Fruit fly (Drosophila melanogaster) whole organism, prepupa: ENCODE measurements around the gene CG43391.
A peak's percentile ranks its signal among the peaks of the same experiment; 100 is the strongest.

Source experiments
- Blimp-1 ChIP-seq: fragments of 200-800 bp; sonication (Bioruptor generic); optimal IDR thresholded peaks from 3 replicates; lab custom pipeline; 2017; ENCODE audit warnings: missing biosample characterization, missing genetic modification characterization, mild to moderate bottlenecking, moderate library complexity, missing genetic modification reagents
- CG11294 ChIP-seq: fragments of 200-800 bp; sonication (Bioruptor generic); IDR thresholded peaks from 2 replicates; pipeline ENCODE4 v1.3.6; 2022; ENCODE audit warnings: missing biosample characterization, missing genetic modification characterization
- CG11762 ChIP-seq: fragments of 200-800 bp; sonication (Bioruptor generic); optimal IDR thresholded peaks from 3 replicates; lab custom pipeline; 2016; ENCODE audit warnings: missing biosample characterization, missing genetic modification characterization; ENCODE audit not compliant: insufficient read depth
- CG15336 ChIP-seq: fragments of 200-800 bp; sonication (Bioruptor generic); IDR thresholded peaks from 2 replicates; pipeline ENCODE4 v1.3.6; 2022; ENCODE audit warnings: missing biosample characterization, missing genetic modification characterization
- CG1621 ChIP-seq: fragments of 200-800 bp; sonication (Bioruptor generic); optimal IDR thresholded peaks from 3 replicates; lab custom pipeline; 2018; ENCODE audit warnings: missing biosample characterization, mild to moderate bottlenecking, missing genetic modification characterization
- CG16779 ChIP-seq: fragments of 200-800 bp; sonication (Bioruptor generic); optimal IDR thresholded peaks from 3 replicates; lab custom pipeline; 2017; ENCODE audit warnings: missing biosample characterization, mild to moderate bottlenecking, missing genetic modification characterization
- CG3032 ChIP-seq: fragments of 200-800 bp; optimal IDR thresholded peaks from 2 replicates; lab custom pipeline; 2019; ENCODE audit warnings: missing biosample characterization, mild to moderate bottlenecking, missing genetic modification characterization, moderate library complexity
- CG32006 ChIP-seq: fragments of 200-800 bp; sonication (Bioruptor generic); optimal IDR thresholded peaks from 3 replicates; lab custom pipeline; 2017; ENCODE audit warnings: missing biosample characterization, mild to moderate bottlenecking, missing genetic modification characterization
- CG6276 ChIP-seq: fragments of 200-800 bp; sonication (Bioruptor generic); optimal IDR thresholded peaks from 2 replicates; lab custom pipeline; 2017; ENCODE audit warnings: missing biosample characterization, mild to moderate bottlenecking, missing genetic modification characterization
- CG6854 ChIP-seq: fragments of 200-800 bp; sonication (Bioruptor generic); optimal IDR thresholded peaks from 2 replicates; lab custom pipeline; 2017; ENCODE audit warnings: missing biosample characterization, mild to moderate bottlenecking, missing genetic modification characterization
- CG8119 ChIP-seq: fragments of 200-800 bp; sonication (Bioruptor generic); IDR thresholded peaks from 3 replicates; pipeline ENCODE4 v1.3.6; 2022; ENCODE audit warnings: missing biosample characterization, missing genetic modification characterization
- CG9139 ChIP-seq: fragments of 200-800 bp; sonication (Bioruptor generic); optimal IDR thresholded peaks from 3 replicates; lab custom pipeline; 2017; ENCODE audit warnings: missing biosample characterization, mild to moderate bottlenecking, missing genetic modification characterization
- Eip75B ChIP-seq: fragments of 200-800 bp; sonication (Bioruptor generic); optimal IDR thresholded peaks from 3 replicates; lab custom pipeline; 2016; ENCODE audit warnings: missing biosample characterization, missing genetic modification characterization
- Eip78C ChIP-seq: fragments of 200-800 bp; sonication (Bioruptor generic); peaks from one replicate; lab custom pipeline; 2016; ENCODE audit warnings: missing biosample characterization, missing genetic modification characterization
- Eip93F ChIP-seq: fragments of 200-800 bp; sonication (Bioruptor generic); optimal IDR thresholded peaks from 2 replicates; lab custom pipeline; 2016; ENCODE audit warnings: missing biosample characterization, mild to moderate bottlenecking, missing genetic modification characterization
- Hr4 ChIP-seq: fragments of 200-800 bp; sonication (Bioruptor generic); optimal IDR thresholded peaks from 3 replicates; lab custom pipeline; 2016; ENCODE audit warnings: missing biosample characterization, missing genetic modification characterization
- Sox14 ChIP-seq: fragments of 200-800 bp; sonication (Bioruptor generic); optimal IDR thresholded peaks from 3 replicates; lab custom pipeline; 2016; ENCODE audit warnings: missing biosample characterization, missing genetic modification characterization
- acj6 ChIP-seq: fragments of 200-800 bp; sonication (Bioruptor generic); optimal IDR thresholded peaks from 3 replicates; lab custom pipeline; 2016; ENCODE audit warnings: missing biosample characterization, missing genetic modification characterization
- fkh ChIP-seq: fragments of 200-800 bp; sonication (Bioruptor generic); optimal IDR thresholded peaks from 3 replicates; lab custom pipeline; 2017; ENCODE audit warnings: missing biosample characterization, mild to moderate bottlenecking, missing genetic modification characterization, moderate library complexity
- lz ChIP-seq: fragments of 200-800 bp; sonication (Bioruptor generic); optimal IDR thresholded peaks from 3 replicates; lab custom pipeline; 2016; ENCODE audit warnings: missing biosample characterization, missing genetic modification characterization
- salr ChIP-seq, 2 experiments: fragments of 200-800 bp; sonication (Bioruptor generic); optimal IDR thresholded peaks; 3 replicates each; lab custom pipeline; 2016 to 2018; ENCODE audit warnings: missing biosample characterization in 2 of 2, missing genetic modification characterization in 2 of 2, mild to moderate bottlenecking in 1 of 2
- ss ChIP-seq, 2 experiments: fragments of 200-800 bp; sonication (Bioruptor generic); optimal IDR thresholded peaks; 2 replicates in 1 of 2; 3 replicates in 1 of 2; lab custom pipeline; 2017 to 2018; ENCODE audit warnings: mild to moderate bottlenecking in 2 of 2, missing biosample characterization in 2 of 2, missing genetic modification characterization in 2 of 2, moderate library complexity in 1 of 2
- topi ChIP-seq: fragments of 200-800 bp; sonication (Bioruptor generic); optimal IDR thresholded peaks from 3 replicates; lab custom pipeline; 2016; ENCODE audit warnings: missing biosample characterization, missing genetic modification characterization

CG43391 gene

DNA sequence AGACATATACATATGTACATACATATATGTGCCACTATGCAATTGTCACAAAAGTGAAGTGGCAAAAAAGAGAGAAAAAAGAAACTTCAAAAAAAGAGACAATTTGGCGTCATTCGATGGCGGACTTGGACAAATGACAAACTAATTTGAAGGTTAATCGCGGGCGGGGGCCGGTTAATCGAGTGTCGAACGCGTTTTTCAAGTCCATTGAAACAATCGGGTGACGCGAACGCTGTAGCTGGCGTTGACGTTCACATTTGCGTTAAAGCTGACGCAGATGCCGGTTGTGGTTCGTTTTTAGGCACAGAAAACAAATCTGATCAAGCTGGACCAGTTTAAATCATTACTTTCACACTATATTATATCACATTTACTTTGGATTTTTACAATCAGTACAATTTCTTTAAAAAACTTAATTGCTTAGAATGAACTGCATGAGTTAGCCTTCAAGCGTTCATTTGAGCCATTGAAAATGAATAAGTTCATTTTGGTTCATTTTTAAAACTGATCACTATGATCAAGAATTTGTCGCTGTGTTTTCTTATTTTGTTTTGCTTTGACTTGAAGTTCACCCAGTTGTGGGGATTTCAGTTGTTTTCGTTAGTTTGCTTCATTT, 47.0 kb downstream of the CG43391 start (continued):
- no peak for TF ChIP-seq CG6276 (GFP tag; lab: Kevin White, UChicago)
- peak; percentile 60 for TF ChIP-seq lz (GFP tag; lab: Kevin White, UChicago)
- TF ChIP-seq salr (GFP tag; optimal IDR thresholded peaks at IDR 0.05; lab: Kevin White, UChicago) = peak in 1 of 2 experiments; percentile 13
- peak; percentile 47 for TF ChIP-seq Sox14 (GFP tag; lab: Kevin White, UChicago)
- peak; percentile 46 for TF ChIP-seq acj6 (GFP tag; lab: Kevin White, UChicago)
- no peak for TF ChIP-seq CG6854 (GFP tag; lab: Kevin White, UChicago)
- peak; percentile 43 for TF ChIP-seq Eip75B
- peak; percentile 59 for TF ChIP-seq CG32006 (GFP tag; lab: Kevin White, UChicago)
- no peak for TF ChIP-seq CG11294
- no peak for TF ChIP-seq CG1621 (tag; lab: Kevin White, UChicago)
- peak; percentile 26 for TF ChIP-seq CG11762 (GFP tag; lab: Kevin White, UChicago)
- TF ChIP-seq CG8119 (GFP tag; lab: Robert Waterston, UW) = peak; percentile 37; the same call in 2 of the 3 replicates
- TF ChIP-seq CG9139 = no peak

DNA sequence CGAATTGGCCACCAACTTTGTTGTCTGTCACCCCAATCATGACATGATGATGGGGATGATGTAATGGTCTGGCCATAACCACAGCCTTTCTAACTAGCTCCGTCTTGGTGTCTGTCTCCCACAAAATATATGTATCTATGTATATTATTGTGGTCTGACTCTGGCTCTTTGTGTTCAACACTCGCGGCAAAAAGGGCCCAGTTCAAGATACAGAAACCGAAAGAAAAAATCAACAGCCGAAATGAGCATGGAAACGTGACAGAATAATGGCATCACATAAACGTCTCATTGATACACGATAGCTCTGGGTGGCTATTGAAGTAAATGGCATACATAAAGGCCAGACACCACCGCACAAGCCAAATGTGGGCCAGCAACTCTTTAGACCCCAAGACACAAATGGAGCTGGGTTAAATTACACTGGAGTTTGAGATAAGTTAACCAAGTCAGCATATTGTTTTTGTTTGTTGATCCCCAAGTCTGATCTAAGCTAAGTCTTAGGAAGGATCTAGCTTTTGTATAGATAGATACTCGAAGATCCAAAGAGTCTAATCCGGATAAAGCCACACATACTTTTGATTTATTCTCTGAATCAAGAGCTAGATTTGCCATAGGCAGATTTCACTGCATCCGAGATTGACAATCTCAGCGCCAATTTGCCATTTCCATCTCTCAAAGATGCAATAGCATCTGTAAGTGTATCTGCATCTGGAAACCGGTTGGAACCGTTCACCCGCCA, 48.7 kb downstream of the CG43391 start:
- no peak for TF ChIP-seq topi (GFP tag; lab: Kevin White, UChicago)
- TF ChIP-seq ss (GFP tag; optimal IDR thresholded peaks at IDR 0.05; lab: Kevin White, UChicago) = no peak
- TF ChIP-seq CG32006 (GFP tag; lab: Kevin White, UChicago) = peak; percentile 46
- TF ChIP-seq Sox14 (GFP tag; lab: Kevin White, UChicago) = no peak
- peak; percentile 15; the same call in 1 of the 2 replicates for TF ChIP-seq CG15336 (GFP tag; lab: Robert Waterston, UW)
- TF ChIP-seq CG16779 (tag; lab: Kevin White, UChicago) = no peak
- TF ChIP-seq Blimp-1 (GFP tag; lab: Kevin White, UChicago) = no peak
- peak; percentile 28 for TF ChIP-seq CG6276 (GFP tag; lab: Kevin White, UChicago)
- no peak for TF ChIP-seq Eip93F (GFP tag; lab: Kevin White, UChicago)
- TF ChIP-seq CG3032 = peak; percentile 7
- TF ChIP-seq Eip78C (GFP tag; lab: Kevin White, UChicago) = peak; percentile 56

DNA sequence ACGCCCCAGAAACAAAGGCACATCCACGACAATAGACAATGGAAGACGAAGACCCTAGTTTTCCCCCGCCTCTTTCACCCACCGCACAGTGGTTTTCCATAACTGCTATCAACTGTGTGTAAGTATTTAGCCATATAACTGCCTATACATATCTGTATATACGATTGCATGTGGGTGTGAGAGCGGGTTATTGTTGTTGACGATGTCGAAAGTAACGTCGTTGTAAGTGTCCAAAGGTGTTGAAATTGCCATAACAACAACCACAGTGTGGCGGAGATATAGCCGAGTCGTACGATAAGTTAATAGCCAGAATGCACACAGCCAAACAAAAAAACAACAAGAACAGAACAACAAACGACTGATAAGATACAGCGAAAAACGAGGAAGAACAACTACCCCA, 49.5 kb downstream of the CG43391 start:
- TF ChIP-seq fkh = peak; percentile 19
- TF ChIP-seq Hr4 (GFP tag; lab: Kevin White, UChicago) = no peak
- peak; percentile 20 for TF ChIP-seq Eip93F (GFP tag; lab: Kevin White, UChicago)
- TF ChIP-seq Sox14 (GFP tag; lab: Kevin White, UChicago) = peak; percentile 17
- TF ChIP-seq Eip78C (GFP tag; lab: Kevin White, UChicago) = peak; percentile 57
